Worm (Caenorhabditis elegans) whole organism, young adult: ENCODE measurements around the gene C36C9.6.
"Not testable (repeated sequence)": the region's sequence is repeated elsewhere in the genome, so short reads cannot be mapped to it uniquely, and the experiment has no call there.

Source experiments
- F49E8.2 ChIP-seq: sonication (generic microtip); optimal IDR thresholded peaks from 3 replicates; lab custom pipeline; 2017; ENCODE audit warnings: missing genetic modification characterization, mild to moderate bottlenecking, missing compliant biosample characterization, antibody characterized with exemption, moderate library complexity; ENCODE audit not compliant: insufficient read depth
- lin-35 ChIP-seq, 3 experiments: fragments of 150-350 bp in 2 of 3; sonication (generic microtip) in 1 of 3; optimal IDR thresholded peaks; 2 replicates each; lab custom pipeline; 2014 to 2018; ENCODE audit warnings: missing biosample characterization in 3 of 3, missing genetic modification characterization in 3 of 3, missing genetic modification reagents in 3 of 3
- repo-1 ChIP-seq: sonication (generic microtip); optimal IDR thresholded peaks from 2 replicates; lab custom pipeline; 2017; ENCODE audit warnings: mild to moderate bottlenecking, missing genetic modification characterization, missing compliant biosample characterization
- sdz-38 ChIP-seq: sonication (generic microtip); optimal IDR thresholded peaks from 2 replicates; lab custom pipeline; 2016; ENCODE audit warnings: missing genotype, missing genetic modification characterization, missing compliant biosample characterization
- snpc-3.4 ChIP-seq: sonication (generic microtip); optimal IDR thresholded peaks from 2 replicates; lab custom pipeline; 2017; ENCODE audit warnings: missing genetic modification characterization, mild to moderate bottlenecking, missing compliant biosample characterization, antibody characterized with exemption, moderate library complexity, missing genotype, missing genetic modification reagents
- unc-62 ChIP-seq: fragments of 150-350 bp; optimal IDR thresholded peaks from 2 replicates; lab custom pipeline; 2014; ENCODE audit warnings: missing biosample characterization, missing genetic modification reagents, missing genetic modification characterization

ce11 chrX:1707270-1707669 is 16.5 kb upstream of the C36C9.6 start:
- not testable (repeated sequence) for TF ChIP-seq unc-62 (GFP tag; lab: Kevin White, UChicago); snpc-3.4 (tag; lab: Kevin White, UChicago); F49E8.2 (tag; lab: Kevin White, UChicago); repo-1 (tag; lab: Kevin White, UChicago); lin-35 (GFP tag; optimal IDR thresholded peaks at IDR 0.05; lab: Kevin White, UChicago); sdz-38 (tag; lab: Kevin White, UChicago)
